Worm (Caenorhabditis elegans) whole organism, mixed stage, embryonic: ENCODE results near the gene fkh-9.

Experiments used
- bed-3 ChIP-seq: fragments of 200-800 bp; sonication (Bioruptor generic); optimal IDR thresholded peaks from 3 replicates; lab custom pipeline; 2018; ENCODE audit warnings: mild to moderate bottlenecking, missing genetic modification characterization, moderate library complexity, missing compliant biosample characterization
- ceh-43 ChIP-seq: fragments of 200-800 bp; sonication (Bioruptor generic); optimal IDR thresholded peaks from 2 replicates; lab custom pipeline; 2018; ENCODE audit warnings: mild to moderate bottlenecking, missing genetic modification characterization, moderate library complexity, missing compliant biosample characterization
- ceh-83 ChIP-seq: fragments of 200-800 bp; sonication (Bioruptor generic); optimal IDR thresholded peaks from 2 replicates; lab custom pipeline; 2018; ENCODE audit warnings: mild to moderate bottlenecking, missing genetic modification characterization, missing compliant biosample characterization
- ces-1 ChIP-seq: fragments of 150-350 bp; optimal IDR thresholded peaks from 2 replicates; lab custom pipeline; 2014; ENCODE audit warnings: missing biosample characterization, missing genetic modification reagents, missing genetic modification characterization
- drap-1 ChIP-seq: fragments of 200-800 bp; sonication (Bioruptor generic); optimal IDR thresholded peaks from 3 replicates; lab custom pipeline; 2018; ENCODE audit warnings: mild to moderate bottlenecking, missing genetic modification characterization, missing compliant biosample characterization
- elt-1 ChIP-seq: sonication (generic microtip); optimal IDR thresholded peaks from 2 replicates; lab custom pipeline; 2017; ENCODE audit warnings: missing genetic modification characterization, mild to moderate bottlenecking, missing compliant biosample characterization, antibody characterized with exemption, moderate library complexity, borderline replicate concordance; ENCODE audit not compliant: insufficient read depth
- elt-3 ChIP-seq: fragments of 150-350 bp; optimal IDR thresholded peaks from 2 replicates; lab custom pipeline; 2014; ENCODE audit warnings: missing biosample characterization, missing genetic modification characterization
- flh-1 ChIP-seq: fragments of 200-800 bp; sonication (Bioruptor generic); optimal IDR thresholded peaks from 2 replicates; lab custom pipeline; 2018; ENCODE audit warnings: mild to moderate bottlenecking, missing genetic modification characterization, moderate library complexity, missing compliant biosample characterization
- hlh-1 ChIP-seq: fragments of 150-350 bp; optimal IDR thresholded peaks from 2 replicates; lab custom pipeline; 2014; ENCODE audit warnings: missing biosample characterization, missing genetic modification reagents, missing genetic modification characterization
- lin-13 ChIP-seq: fragments of 150-350 bp; optimal IDR thresholded peaks from 2 replicates; lab custom pipeline; 2014; ENCODE audit warnings: missing biosample characterization, missing genetic modification characterization
- lsy-2 ChIP-seq: fragments of 150-350 bp; optimal IDR thresholded peaks from 2 replicates; lab custom pipeline; 2014; ENCODE audit warnings: missing biosample characterization, missing genetic modification characterization
- mab-5 ChIP-seq: fragments of 150-350 bp; optimal IDR thresholded peaks from 2 replicates; lab custom pipeline; 2014; ENCODE audit warnings: missing biosample characterization, missing genetic modification characterization
- mep-1 ChIP-seq: fragments of 150-350 bp; optimal IDR thresholded peaks from 2 replicates; lab custom pipeline; 2017; ENCODE audit warnings: missing biosample characterization, missing genetic modification reagents, missing genetic modification characterization, inconsistent platforms
- mls-2 ChIP-seq: sonication (generic microtip); optimal IDR thresholded peaks from 2 replicates; lab custom pipeline; 2016; ENCODE audit warnings: mild to moderate bottlenecking, missing genetic modification characterization, moderate library complexity, missing compliant biosample characterization
- nhr-12 ChIP-seq: fragments of 150-350 bp; optimal IDR thresholded peaks from 2 replicates; lab custom pipeline; 2014; ENCODE audit warnings: missing biosample characterization, missing genetic modification characterization
- nhr-2 ChIP-seq: fragments of 150-350 bp; optimal IDR thresholded peaks from 2 replicates; lab custom pipeline; 2014; ENCODE audit warnings: missing biosample characterization, missing genetic modification characterization
- nhr-237 ChIP-seq: fragments of 150-350 bp; optimal IDR thresholded peaks from 2 replicates; lab custom pipeline; 2014; ENCODE audit warnings: missing biosample characterization, missing genetic modification characterization
- nhr-28 ChIP-seq: fragments of 150-350 bp; optimal IDR thresholded peaks from 2 replicates; lab custom pipeline; 2014; ENCODE audit warnings: missing biosample characterization, missing genetic modification characterization
- nhr-76 ChIP-seq: sonication (generic microtip); optimal IDR thresholded peaks from 2 replicates; lab custom pipeline; 2017; ENCODE audit warnings: missing biosample characterization, missing genetic modification characterization
- pha-4 ChIP-seq: fragments of 150-350 bp; optimal IDR thresholded peaks from 2 replicates; lab custom pipeline; 2018; ENCODE audit warnings: missing biosample characterization, missing genetic modification reagents, missing genetic modification characterization
- snpc-4 ChIP-seq: fragments of 150-350 bp; optimal IDR thresholded peaks from 2 replicates; lab custom pipeline; 2014; ENCODE audit warnings: missing biosample characterization, missing genetic modification characterization
- tbx-8 ChIP-seq: fragments of 200-800 bp; sonication (Bioruptor generic); optimal IDR thresholded peaks from 2 replicates; lab custom pipeline; 2018; ENCODE audit warnings: mild to moderate bottlenecking, missing genetic modification characterization, moderate library complexity, missing compliant biosample characterization
- unc-120 ChIP-seq: sonication (generic microtip); optimal IDR thresholded peaks from 2 replicates; lab custom pipeline; 2017; ENCODE audit warnings: missing genetic modification characterization, missing compliant biosample characterization; ENCODE audit not compliant: poor library complexity, severe bottlenecking
- unc-62 ChIP-seq: fragments of 150-350 bp; optimal IDR thresholded peaks from 2 replicates; lab custom pipeline; 2014; ENCODE audit warnings: missing biosample characterization, missing genetic modification reagents, missing genetic modification characterization
- zip-8 ChIP-seq: fragments of 150-350 bp; optimal IDR thresholded peaks from 2 replicates; lab custom pipeline; 2014; ENCODE audit warnings: missing biosample characterization, missing genetic modification characterization
- ztf-11 ChIP-seq: fragments of 150-350 bp; optimal IDR thresholded peaks from 2 replicates; lab custom pipeline; 2014; ENCODE audit warnings: missing biosample characterization, missing genetic modification characterization

The fkh-9 gene

DNA sequence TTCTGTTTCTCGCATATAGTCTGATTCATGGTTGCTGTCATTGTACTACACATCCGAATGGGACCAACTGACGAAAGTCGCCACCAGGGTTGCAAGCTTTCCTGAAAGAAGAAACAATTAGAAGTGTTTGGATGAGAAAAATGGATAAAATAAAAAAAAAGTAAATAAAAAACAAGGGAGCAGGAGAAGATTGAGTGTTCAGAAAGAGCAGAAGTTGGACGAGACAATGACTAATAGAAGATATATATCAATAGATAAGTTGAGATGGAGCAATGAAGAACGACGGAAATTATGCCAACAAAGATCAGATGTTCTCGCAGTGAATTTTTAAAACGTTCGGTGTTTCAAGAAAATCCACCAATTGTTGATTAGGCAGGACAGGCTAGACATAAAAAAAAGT is at the start of gene fkh-9:
fkh-9 (minus strand) TSS at position 101 of the 400 bp plus-strand sequence.
- no peak for TF ChIP-seq pha-4
- TF ChIP-seq mls-2, result no peak
- no peak for TF ChIP-seq hlh-1 (tag; lab: Kevin White, UChicago)
- no peak for TF ChIP-seq lin-13 (tag; lab: Kevin White, UChicago)
- no peak for TF ChIP-seq nhr-76 (tag; lab: Kevin White, UChicago)
- no peak for TF ChIP-seq snpc-4
- TF ChIP-seq unc-62 (GFP tag; lab: Kevin White, UChicago), result no peak
- TF ChIP-seq ceh-43 (GFP tag; lab: Kevin White, UChicago), result no peak
- no peak for TF ChIP-seq mab-5 (tag; lab: Kevin White, UChicago)
- no peak for TF ChIP-seq nhr-2 (tag; lab: Kevin White, UChicago)
- no peak for TF ChIP-seq flh-1 (GFP tag; lab: Kevin White, UChicago)

DNA sequence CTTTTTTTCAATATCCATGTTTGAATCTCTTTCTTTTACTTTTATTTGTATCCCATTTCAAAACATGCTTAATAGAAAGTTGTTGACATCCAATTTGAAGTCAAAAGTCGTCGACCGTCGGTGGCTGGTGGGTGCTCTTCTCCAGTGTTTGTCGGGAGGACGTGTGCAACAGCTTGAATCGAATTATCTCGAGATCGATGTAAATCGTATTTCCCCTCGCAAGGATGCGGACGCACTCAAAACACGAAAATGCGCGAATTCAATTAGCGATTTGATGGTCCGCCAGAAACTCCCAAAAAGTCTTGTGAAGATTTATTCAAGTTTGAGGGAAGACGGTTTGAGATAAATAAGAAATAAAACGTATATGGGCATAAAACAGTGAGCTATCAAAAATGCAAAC is 49.0 kb upstream of the fkh-9 start:
- TF ChIP-seq mls-2 (no peak), zip-8 (no peak), mep-1 (tag; lab: Kevin White, UChicago) (no peak), tbx-8 (GFP tag; lab: Kevin White, UChicago) (no peak), ces-1 (GFP tag; lab: Kevin White, UChicago) (peak; percentile 99), unc-62 (GFP tag; lab: Kevin White, UChicago) (no peak), ztf-11 (tag; lab: Kevin White, UChicago) (no peak), elt-1 (no peak)

DNA sequence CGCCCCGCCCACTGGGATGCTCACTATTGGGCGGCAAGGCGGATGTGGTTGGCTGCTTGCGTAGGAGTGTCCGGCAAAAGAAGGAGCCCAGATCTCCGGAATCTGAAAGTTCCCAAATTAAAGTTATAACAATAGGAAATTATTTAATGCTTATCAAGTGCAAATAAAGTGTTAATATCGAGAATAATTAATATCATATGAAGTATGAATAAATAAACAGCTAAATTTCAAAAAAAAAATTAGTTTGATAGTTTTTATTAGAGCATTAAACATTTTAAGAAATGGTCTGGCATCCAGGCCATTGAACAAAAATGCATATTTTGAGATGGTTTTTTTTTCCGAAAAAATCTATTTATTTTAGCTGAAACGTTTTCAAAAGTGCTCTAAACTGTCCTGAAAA is 46.7 kb upstream of the fkh-9 start, which contains the start of gene lim-4:
lim-4 (minus strand) TSS at position 101 of the 400 bp plus-strand sequence.
- TF ChIP-seq unc-120 (tag; lab: Kevin White, UChicago) (no peak), hlh-1 (tag; lab: Kevin White, UChicago) (no peak), zip-8 (no peak), elt-3 (no peak), mab-5 (tag; lab: Kevin White, UChicago) (no peak), mls-2 (no peak), tbx-8 (GFP tag; lab: Kevin White, UChicago) (no peak), unc-62 (GFP tag; lab: Kevin White, UChicago) (no peak), nhr-76 (tag; lab: Kevin White, UChicago) (no peak), ztf-11 (tag; lab: Kevin White, UChicago) (no peak)

DNA sequence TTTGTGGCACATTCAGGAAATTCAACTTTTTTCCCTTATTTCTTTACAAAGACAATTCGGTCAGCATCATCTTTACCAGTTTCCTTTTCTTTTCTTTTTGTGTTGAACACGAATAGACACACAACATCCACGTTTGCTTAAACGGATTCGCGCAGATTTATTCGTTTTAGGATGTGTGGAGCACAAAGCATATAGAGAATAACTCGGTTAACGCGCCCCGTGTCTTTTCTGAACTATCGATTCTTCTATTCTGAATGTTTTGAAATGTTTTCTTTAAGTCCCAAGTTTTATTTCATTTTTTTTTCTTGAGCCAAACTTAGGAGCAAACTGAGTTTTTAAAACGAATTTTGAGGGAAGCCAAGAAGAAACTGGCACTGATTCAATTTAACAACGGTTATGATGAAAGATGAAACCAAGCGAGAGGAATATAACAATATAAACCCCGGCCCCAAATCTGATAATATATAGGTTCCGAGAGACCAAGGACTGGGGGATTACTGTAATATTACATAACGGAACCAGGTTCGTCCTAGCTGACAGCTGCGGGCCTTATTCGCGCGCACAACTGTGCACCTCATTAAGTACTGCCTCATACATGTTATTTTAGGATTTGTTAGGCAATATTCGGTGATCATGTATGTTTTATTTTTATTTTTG is 44.9 kb upstream of the fkh-9 start:
- TF ChIP-seq ceh-83, result no peak
- TF ChIP-seq ces-1 (GFP tag; lab: Kevin White, UChicago), result peak; percentile 94

DNA sequence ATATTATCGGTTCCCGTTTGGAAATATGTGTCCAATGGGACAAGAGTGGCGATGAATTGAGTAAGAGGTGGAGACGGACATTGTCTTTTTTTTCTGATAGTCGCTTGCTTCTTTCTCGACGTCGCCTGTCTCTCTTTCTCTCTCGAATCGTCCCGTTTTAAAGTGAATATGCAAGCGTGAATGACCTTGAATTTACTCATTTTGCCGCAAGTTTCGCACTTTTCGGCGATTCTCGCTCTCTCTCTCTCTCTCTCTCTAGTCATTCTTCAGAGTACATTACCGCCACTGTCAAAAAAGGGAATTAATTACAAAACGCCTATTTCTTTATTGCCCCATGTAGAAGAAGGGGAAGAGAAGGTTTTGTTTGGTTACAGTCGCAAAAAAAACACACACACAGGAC is 41.0 kb upstream of the fkh-9 start:
- TF ChIP-seq lsy-2 (tag; lab: Kevin White, UChicago) (no peak), nhr-237 (tag; lab: Kevin White, UChicago) (no peak), zip-8 (no peak), tbx-8 (GFP tag; lab: Kevin White, UChicago) (no peak), hlh-1 (tag; lab: Kevin White, UChicago) (no peak), nhr-12 (tag; lab: Kevin White, UChicago) (no peak), ces-1 (GFP tag; lab: Kevin White, UChicago) (no peak), elt-3 (no peak), snpc-4 (no peak), lin-13 (tag; lab: Kevin White, UChicago) (no peak), nhr-28 (tag; lab: Kevin White, UChicago) (no peak), mab-5 (tag; lab: Kevin White, UChicago) (no peak), bed-3 (GFP tag; lab: Kevin White, UChicago) (no peak), drap-1 (GFP tag; lab: Kevin White, UChicago) (no peak)
- TF ChIP-seq, all 35 proteins: peak for 0

DNA sequence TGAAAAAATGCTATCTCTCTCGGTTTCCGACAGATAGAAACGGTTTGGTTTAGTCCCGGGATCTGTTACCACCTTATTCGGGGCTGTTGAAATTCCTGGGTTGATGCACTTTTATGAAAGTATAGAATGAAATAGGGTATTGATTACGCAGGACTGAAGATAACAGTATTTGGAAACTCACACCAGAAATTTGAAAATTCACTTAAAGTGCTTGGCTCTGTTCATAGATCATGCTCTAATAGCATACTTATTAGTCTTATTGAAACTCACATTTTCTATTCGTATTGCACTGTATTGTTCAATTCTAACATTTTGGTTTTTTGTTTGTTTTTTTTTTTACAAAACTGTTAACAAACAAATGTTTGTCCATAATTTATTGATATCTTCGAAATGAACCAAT is 39.4 kb upstream of the fkh-9 start:
- no peak for TF ChIP-seq pha-4

DNA sequence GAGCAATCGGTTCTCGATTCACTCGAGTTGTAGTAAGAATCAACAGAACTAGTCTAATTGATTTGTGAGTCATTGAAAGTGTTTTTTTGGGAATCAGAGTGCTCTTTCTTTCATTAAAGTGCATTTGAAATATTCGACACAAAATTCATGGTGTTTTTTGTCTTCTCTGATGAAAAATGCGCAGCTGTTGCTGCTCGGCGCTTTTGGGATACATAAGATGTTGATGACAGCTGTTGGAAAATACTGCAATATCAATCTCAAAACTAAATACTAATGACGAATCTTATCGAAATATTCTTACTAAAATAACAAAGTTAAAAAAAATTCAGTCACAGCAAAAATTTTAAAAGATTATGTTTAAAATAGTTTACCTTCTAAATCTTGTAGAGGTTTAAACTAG is 34.5 kb upstream of the fkh-9 start:
- peak; percentile 95 for TF ChIP-seq hlh-1 (tag; lab: Kevin White, UChicago)
- peak; percentile 39 for TF ChIP-seq unc-120 (tag; lab: Kevin White, UChicago)
- no peak for TF ChIP-seq ces-1 (GFP tag; lab: Kevin White, UChicago)
